Worm (Caenorhabditis elegans): Measurements from ENCODE around the gene sto-5.

ce11 chrX:16787152-16787551 lies 38.1 kb downstream of the sto-5 start:
- no peak for TF ChIP-seq ztf-11 (tag; optimal IDR thresholded peaks at IDR 0.05)
- TF ChIP-seq rnt-1 (tag; optimal IDR thresholded peaks at IDR 0.05) = no peak
- no peak for TF ChIP-seq nhr-77 (tag; optimal IDR thresholded peaks at IDR 0.05)
- TF ChIP-seq pag-3 (tag; optimal IDR thresholded peaks at IDR 0.05; ENCODE audit: borderline replicate concordance, insufficient read depth) = no peak
- TF ChIP-seq nhr-90 (tag; optimal IDR thresholded peaks at IDR 0.05; ENCODE audit: poor library complexity) = no peak
- no peak for TF ChIP-seq nhr-28 (tag; optimal IDR thresholded peaks at IDR 0.05)
- TF ChIP-seq ama-1 (optimal IDR thresholded peaks at IDR 0.05) = no peak
- no peak for TF ChIP-seq pqm-1 (tag; optimal IDR thresholded peaks at IDR 0.05)
- TF ChIP-seq dpl-1 (GFP tag; optimal IDR thresholded peaks at IDR 0.05) = no peak
